Fruit fly (Drosophila melanogaster) whole organism, prepupa: ENCODE data around the gene CG15742.
A peak's percentile ranks its signal among the peaks of the same experiment; 100 is the strongest.

ENCODE experiments used
- CG10669 ChIP-seq: fragments of 200-800 bp; sonication (Bioruptor generic); optimal IDR thresholded peaks from 3 replicates; lab custom pipeline; 2018; ENCODE audit warnings: missing biosample characterization, mild to moderate bottlenecking, missing genetic modification characterization, moderate library complexity
- CG11294 ChIP-seq: fragments of 200-800 bp; sonication (Bioruptor generic); IDR thresholded peaks from 2 replicates; pipeline ENCODE4 v1.3.6; 2022; ENCODE audit warnings: missing biosample characterization, missing genetic modification characterization
- CG11762 ChIP-seq: fragments of 200-800 bp; sonication (Bioruptor generic); optimal IDR thresholded peaks from 3 replicates; lab custom pipeline; 2016; ENCODE audit warnings: missing biosample characterization, missing genetic modification characterization; ENCODE audit not compliant: insufficient read depth
- CG11902 ChIP-seq: fragments of 200-800 bp; sonication (Bioruptor generic); optimal IDR thresholded peaks from 3 replicates; lab custom pipeline; 2016; ENCODE audit warnings: missing biosample characterization, missing genetic modification characterization
- CG15336 ChIP-seq: fragments of 200-800 bp; sonication (Bioruptor generic); IDR thresholded peaks from 2 replicates; pipeline ENCODE4 v1.3.6; 2022; ENCODE audit warnings: missing biosample characterization, missing genetic modification characterization
- CG1621 ChIP-seq: fragments of 200-800 bp; sonication (Bioruptor generic); optimal IDR thresholded peaks from 3 replicates; lab custom pipeline; 2018; ENCODE audit warnings: missing biosample characterization, mild to moderate bottlenecking, missing genetic modification characterization
- CG16779 ChIP-seq: fragments of 200-800 bp; sonication (Bioruptor generic); optimal IDR thresholded peaks from 3 replicates; lab custom pipeline; 2017; ENCODE audit warnings: missing biosample characterization, mild to moderate bottlenecking, missing genetic modification characterization
- CG31627 ChIP-seq: fragments of 200-800 bp; sonication (Bioruptor generic); optimal IDR thresholded peaks from 3 replicates; lab custom pipeline; 2016; ENCODE audit warnings: missing biosample characterization, missing genetic modification characterization
- CG32006 ChIP-seq: fragments of 200-800 bp; sonication (Bioruptor generic); optimal IDR thresholded peaks from 3 replicates; lab custom pipeline; 2017; ENCODE audit warnings: missing biosample characterization, mild to moderate bottlenecking, missing genetic modification characterization
- CG34406 ChIP-seq: fragments of 200-800 bp; sonication (Bioruptor generic); optimal IDR thresholded peaks from 3 replicates; lab custom pipeline; 2016; ENCODE audit warnings: missing biosample characterization, missing genetic modification characterization
- CG3919 ChIP-seq: fragments of 200-800 bp; sonication (Bioruptor generic); optimal IDR thresholded peaks from 3 replicates; lab custom pipeline; 2016; ENCODE audit warnings: missing biosample characterization, missing genetic modification characterization
- CG4318 ChIP-seq: fragments of 200-800 bp; sonication (Bioruptor generic); optimal IDR thresholded peaks from 3 replicates; lab custom pipeline; 2017; ENCODE audit warnings: missing biosample characterization, mild to moderate bottlenecking, missing genetic modification characterization
- CG6163 ChIP-seq: fragments of 200-800 bp; sonication (Bioruptor generic); IDR thresholded peaks from 3 replicates; pipeline ENCODE4 v1.3.6; 2022; ENCODE audit warnings: missing biosample characterization, missing genetic modification characterization
- CG6276 ChIP-seq: fragments of 200-800 bp; sonication (Bioruptor generic); optimal IDR thresholded peaks from 2 replicates; lab custom pipeline; 2017; ENCODE audit warnings: missing biosample characterization, mild to moderate bottlenecking, missing genetic modification characterization
- CG6792 ChIP-seq: fragments of 200-800 bp; sonication (Bioruptor generic); optimal IDR thresholded peaks from 3 replicates; lab custom pipeline; 2016; ENCODE audit warnings: missing biosample characterization, missing genetic modification characterization
- CG6854 ChIP-seq: fragments of 200-800 bp; sonication (Bioruptor generic); optimal IDR thresholded peaks from 2 replicates; lab custom pipeline; 2017; ENCODE audit warnings: missing biosample characterization, mild to moderate bottlenecking, missing genetic modification characterization
- CG7368 ChIP-seq: fragments of 200-800 bp; sonication (Bioruptor generic); optimal IDR thresholded peaks from 3 replicates; lab custom pipeline; 2016; ENCODE audit warnings: missing biosample characterization, missing genetic modification characterization
- CG8119 ChIP-seq: fragments of 200-800 bp; sonication (Bioruptor generic); IDR thresholded peaks from 3 replicates; pipeline ENCODE4 v1.3.6; 2022; ENCODE audit warnings: missing biosample characterization, missing genetic modification characterization
- CG8319 ChIP-seq: fragments of 200-800 bp; sonication (Bioruptor generic); optimal IDR thresholded peaks from 3 replicates; lab custom pipeline; 2016; ENCODE audit warnings: missing biosample characterization, missing genetic modification characterization
- CG9139 ChIP-seq: fragments of 200-800 bp; sonication (Bioruptor generic); optimal IDR thresholded peaks from 3 replicates; lab custom pipeline; 2017; ENCODE audit warnings: missing biosample characterization, mild to moderate bottlenecking, missing genetic modification characterization
- Eip75B ChIP-seq: fragments of 200-800 bp; sonication (Bioruptor generic); optimal IDR thresholded peaks from 3 replicates; lab custom pipeline; 2016; ENCODE audit warnings: missing biosample characterization, missing genetic modification characterization
- Eip93F ChIP-seq: fragments of 200-800 bp; sonication (Bioruptor generic); optimal IDR thresholded peaks from 2 replicates; lab custom pipeline; 2016; ENCODE audit warnings: missing biosample characterization, mild to moderate bottlenecking, missing genetic modification characterization
- Ets21C ChIP-seq: fragments of 200-800 bp; sonication (Bioruptor generic); optimal IDR thresholded peaks from 3 replicates; lab custom pipeline; 2016; ENCODE audit warnings: missing biosample characterization, missing genetic modification characterization
- Hr39 ChIP-seq: fragments of 200-800 bp; sonication (Bioruptor generic); optimal IDR thresholded peaks from 2 replicates; lab custom pipeline; 2016; ENCODE audit warnings: missing biosample characterization, missing genetic modification characterization
- Hr4 ChIP-seq: fragments of 200-800 bp; sonication (Bioruptor generic); optimal IDR thresholded peaks from 3 replicates; lab custom pipeline; 2016; ENCODE audit warnings: missing biosample characterization, missing genetic modification characterization
- Lpt ChIP-seq: fragments of 200-800 bp; sonication (Bioruptor generic); optimal IDR thresholded peaks from 3 replicates; lab custom pipeline; 2016; ENCODE audit warnings: missing biosample characterization, missing genetic modification characterization
- Met ChIP-seq: fragments of 200-800 bp; sonication (Bioruptor generic); optimal IDR thresholded peaks from 3 replicates; lab custom pipeline; 2016; ENCODE audit warnings: missing biosample characterization, missing genetic modification characterization
- OdsH ChIP-seq: fragments of 200-800 bp; sonication (Bioruptor generic); optimal IDR thresholded peaks from 3 replicates; lab custom pipeline; 2016; ENCODE audit warnings: missing biosample characterization, missing genetic modification characterization
- Smox ChIP-seq: fragments of 200-800 bp; sonication (Bioruptor generic); optimal IDR thresholded peaks from 3 replicates; lab custom pipeline; 2016; ENCODE audit warnings: missing biosample characterization, missing genetic modification characterization
- Sox102F ChIP-seq: fragments of 200-800 bp; sonication (Bioruptor generic); optimal IDR thresholded peaks from 2 replicates; lab custom pipeline; 2016; ENCODE audit warnings: missing biosample characterization, mild to moderate bottlenecking, missing genetic modification characterization
- Sox14 ChIP-seq: fragments of 200-800 bp; sonication (Bioruptor generic); optimal IDR thresholded peaks from 3 replicates; lab custom pipeline; 2016; ENCODE audit warnings: missing biosample characterization, missing genetic modification characterization
- Sox15 ChIP-seq: fragments of 200-800 bp; sonication (Bioruptor generic); optimal IDR thresholded peaks from 3 replicates; lab custom pipeline; 2016; ENCODE audit warnings: missing biosample characterization, missing genetic modification characterization
- achi ChIP-seq: fragments of 200-800 bp; sonication (Bioruptor generic); optimal IDR thresholded peaks from 3 replicates; lab custom pipeline; 2016; ENCODE audit warnings: missing biosample characterization, missing genetic modification characterization
- cyc ChIP-seq: fragments of 200-800 bp; sonication (Bioruptor generic); optimal IDR thresholded peaks from 3 replicates; lab custom pipeline; 2016; ENCODE audit warnings: missing biosample characterization, missing genetic modification characterization
- dac ChIP-seq: fragments of 200-800 bp; sonication (Bioruptor generic); optimal IDR thresholded peaks from 2 replicates; lab custom pipeline; 2017; ENCODE audit warnings: missing biosample characterization, mild to moderate bottlenecking, missing genetic modification characterization
- eg ChIP-seq: fragments of 200-800 bp; sonication (Bioruptor generic); IDR thresholded peaks from 3 replicates; pipeline ENCODE4 v1.3.6; 2022; ENCODE audit warnings: missing biosample characterization, missing genetic modification characterization
- esn ChIP-seq: fragments of 200-800 bp; sonication (Bioruptor generic); optimal IDR thresholded peaks from 2 replicates; lab custom pipeline; 2016; ENCODE audit warnings: missing biosample characterization, mild to moderate bottlenecking, missing genetic modification characterization, moderate library complexity
- fd85E ChIP-seq: fragments of 200-800 bp; sonication (Bioruptor generic); optimal IDR thresholded peaks from 3 replicates; lab custom pipeline; 2016; ENCODE audit warnings: missing biosample characterization, missing genetic modification characterization
- fkh ChIP-seq: fragments of 200-800 bp; sonication (Bioruptor generic); optimal IDR thresholded peaks from 3 replicates; lab custom pipeline; 2017; ENCODE audit warnings: missing biosample characterization, mild to moderate bottlenecking, missing genetic modification characterization, moderate library complexity
- net ChIP-seq: fragments of 200-800 bp; sonication (Bioruptor generic); optimal IDR thresholded peaks from 3 replicates; lab custom pipeline; 2016; ENCODE audit warnings: missing biosample characterization, missing genetic modification characterization
- pdm3 ChIP-seq: fragments of 200-800 bp; sonication (Bioruptor generic); optimal IDR thresholded peaks from 3 replicates; lab custom pipeline; 2016; ENCODE audit warnings: missing biosample characterization, missing genetic modification characterization
- salr ChIP-seq, 2 experiments: fragments of 200-800 bp; sonication (Bioruptor generic); optimal IDR thresholded peaks; 3 replicates each; lab custom pipeline; 2016 to 2018; ENCODE audit warnings: missing biosample characterization in 2 of 2, missing genetic modification characterization in 2 of 2, mild to moderate bottlenecking in 1 of 2
- spab ChIP-seq: fragments of 200-800 bp; sonication (Bioruptor generic); optimal IDR thresholded peaks from 2 replicates; lab custom pipeline; 2017; ENCODE audit warnings: missing biosample characterization, mild to moderate bottlenecking, missing genetic modification characterization, missing genetic modification reagents
- ss ChIP-seq, 2 experiments: fragments of 200-800 bp; sonication (Bioruptor generic); optimal IDR thresholded peaks; 2 replicates in 1 of 2; 3 replicates in 1 of 2; lab custom pipeline; 2017 to 2018; ENCODE audit warnings: mild to moderate bottlenecking in 2 of 2, missing biosample characterization in 2 of 2, missing genetic modification characterization in 2 of 2, moderate library complexity in 1 of 2
- svp ChIP-seq: fragments of 200-800 bp; sonication (Bioruptor generic); peaks from one replicate; lab custom pipeline; 2016; ENCODE audit warnings: missing biosample characterization, missing genetic modification characterization
- topi ChIP-seq: fragments of 200-800 bp; sonication (Bioruptor generic); optimal IDR thresholded peaks from 3 replicates; lab custom pipeline; 2016; ENCODE audit warnings: missing biosample characterization, missing genetic modification characterization

Gene CG15742

dm6 chrX:13233811-13234737, 24.2 kb downstream of the CG15742 start (continued):
- TF ChIP-seq dac (GFP tag; lab: Kevin White, UChicago) = no peak
- peak; percentile 76 for TF ChIP-seq spab
- peak; percentile 51 for TF ChIP-seq Sox102F (GFP tag; lab: Kevin White, UChicago)
- peak; percentile 68 for TF ChIP-seq CG16779 (tag; lab: Kevin White, UChicago)
- peak; percentile 74 for TF ChIP-seq Sox14 (GFP tag; lab: Kevin White, UChicago)
- peak; percentile 37 for TF ChIP-seq Ets21C (GFP tag; lab: Kevin White, UChicago)
- no peak for TF ChIP-seq CG11294 (GFP tag; lab: Robert Waterston, UW)
- TF ChIP-seq Smox (GFP tag; lab: Kevin White, UChicago) = peak; percentile 62
- TF ChIP-seq Hr4 = peak; percentile 45
- TF ChIP-seq CG7368 (GFP tag; lab: Kevin White, UChicago) = peak; percentile 71
- peak; percentile 30 for TF ChIP-seq CG6276 (GFP tag; lab: Kevin White, UChicago)

DNA sequence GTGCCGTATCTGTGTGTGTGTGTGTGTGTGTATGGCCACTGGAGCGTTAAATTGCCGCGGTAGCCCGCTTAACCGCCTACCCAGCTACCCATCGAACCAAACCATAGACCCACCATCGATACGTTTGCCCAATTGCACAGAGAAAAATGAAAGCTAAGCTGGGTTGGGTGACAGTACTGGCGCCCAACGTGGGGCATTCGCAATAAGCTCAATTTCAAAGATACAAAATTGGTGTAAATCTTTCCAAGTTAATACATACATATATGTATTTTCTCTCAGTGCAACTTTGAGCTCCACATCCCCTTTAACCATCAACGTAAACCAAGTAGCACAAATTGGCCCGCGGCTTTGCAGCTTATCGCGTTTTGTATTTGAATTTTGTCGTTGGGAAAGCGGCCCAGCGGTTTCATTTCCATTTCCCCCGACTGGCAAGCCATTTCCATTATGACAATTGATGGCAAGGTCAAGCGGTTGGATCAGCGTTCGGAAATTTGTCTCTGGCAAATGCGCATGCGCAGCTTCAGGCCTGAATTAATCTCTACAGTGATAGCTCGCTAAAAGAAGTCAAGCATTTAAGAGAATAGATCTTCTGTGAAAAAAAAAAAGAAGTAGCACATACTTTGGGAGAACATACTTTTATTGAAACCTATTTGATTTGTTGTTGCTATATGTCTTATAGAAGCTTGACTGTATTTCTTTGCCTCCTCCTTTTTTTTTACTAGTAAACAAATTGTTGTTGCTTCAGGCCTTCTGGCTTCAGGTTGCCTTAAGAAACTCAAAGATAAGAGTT, 25.7 kb downstream of the CG15742 start:
- TF ChIP-seq net (GFP tag; lab: Kevin White, UChicago) (peak; percentile 22), CG16779 (tag; lab: Kevin White, UChicago) (no peak), cyc (GFP tag; lab: Kevin White, UChicago) (no peak), CG6276 (GFP tag; lab: Kevin White, UChicago) (peak; percentile 21), fkh (GFP tag; lab: Kevin White, UChicago) (peak; percentile 2), spab (no peak), Lpt (peak; percentile 5), CG4318 (peak; percentile 53), CG7368 (GFP tag; lab: Kevin White, UChicago) (no peak), topi (GFP tag; lab: Kevin White, UChicago) (no peak), OdsH (peak; percentile 12), CG32006 (peak; percentile 68), fd85E (GFP tag; lab: Kevin White, UChicago) (no peak), Eip75B (GFP tag; lab: Kevin White, UChicago) (peak; percentile 3), CG8119 (GFP tag; lab: Robert Waterston, UW) (peak; percentile 49; the same call in 1 of the 3 replicates), pdm3 (GFP tag; lab: Kevin White, UChicago) (peak; percentile 23), CG10669 (no peak), eg (GFP tag; lab: Robert Waterston, UW) (peak; percentile 64), CG3919 (GFP tag; lab: Kevin White, UChicago) (peak; percentile 14), salr (GFP tag; optimal IDR thresholded peaks at IDR 0.05; lab: Kevin White, UChicago) (no peak), Met (GFP tag; lab: Kevin White, UChicago) (no peak), ss (GFP tag; optimal IDR thresholded peaks at IDR 0.05; lab: Kevin White, UChicago) (no peak), CG9139 (GFP tag; lab: Kevin White, UChicago) (no peak), achi (GFP tag; lab: Kevin White, UChicago) (no peak), CG11762 (GFP tag; lab: Kevin White, UChicago) (no peak), Hr39 (GFP tag; lab: Kevin White, UChicago) (no peak), CG6854 (no peak), Eip93F (no peak), Sox102F (GFP tag; lab: Kevin White, UChicago) (no peak), CG6792 (GFP tag; lab: Kevin White, UChicago) (peak; percentile 3), CG34406 (GFP tag; lab: Kevin White, UChicago) (no peak), esn (GFP tag; lab: Kevin White, UChicago) (no peak), CG15336 (GFP tag; lab: Robert Waterston, UW) (peak; percentile 62), CG31627 (GFP tag; lab: Kevin White, UChicago) (no peak), CG1621 (tag; lab: Kevin White, UChicago) (no peak), CG11902 (GFP tag; lab: Kevin White, UChicago) (no peak), Sox15 (no peak), svp (GFP tag; lab: Kevin White, UChicago) (peak; percentile 55), CG8319 (no peak), CG6163 (GFP tag; lab: Robert Waterston, UW) (peak; percentile 72)
